Fruit fly (Drosophila melanogaster) whole organism, prepupa: ENCODE results near the gene CG18549.

Source experiments
- CG10631 ChIP-seq: fragments of 200-800 bp; sonication (Bioruptor generic); optimal IDR thresholded peaks from 2 replicates; lab custom pipeline; 2016; ENCODE audit warnings: missing biosample characterization, missing genetic modification characterization
- CG11294 ChIP-seq: fragments of 200-800 bp; sonication (Bioruptor generic); IDR thresholded peaks from 2 replicates; pipeline ENCODE4 v1.3.6; 2022; ENCODE audit warnings: missing biosample characterization, missing genetic modification characterization
- CG11762 ChIP-seq: fragments of 200-800 bp; sonication (Bioruptor generic); optimal IDR thresholded peaks from 3 replicates; lab custom pipeline; 2016; ENCODE audit warnings: missing biosample characterization, missing genetic modification characterization; ENCODE audit not compliant: insufficient read depth
- CG11902 ChIP-seq: fragments of 200-800 bp; sonication (Bioruptor generic); optimal IDR thresholded peaks from 3 replicates; lab custom pipeline; 2016; ENCODE audit warnings: missing biosample characterization, missing genetic modification characterization
- CG15336 ChIP-seq: fragments of 200-800 bp; sonication (Bioruptor generic); IDR thresholded peaks from 2 replicates; pipeline ENCODE4 v1.3.6; 2022; ENCODE audit warnings: missing biosample characterization, missing genetic modification characterization
- CG16779 ChIP-seq: fragments of 200-800 bp; sonication (Bioruptor generic); optimal IDR thresholded peaks from 3 replicates; lab custom pipeline; 2017; ENCODE audit warnings: missing biosample characterization, mild to moderate bottlenecking, missing genetic modification characterization
- CG3032 ChIP-seq: fragments of 200-800 bp; optimal IDR thresholded peaks from 2 replicates; lab custom pipeline; 2019; ENCODE audit warnings: missing biosample characterization, mild to moderate bottlenecking, missing genetic modification characterization, moderate library complexity
- CG31627 ChIP-seq: fragments of 200-800 bp; sonication (Bioruptor generic); optimal IDR thresholded peaks from 3 replicates; lab custom pipeline; 2016; ENCODE audit warnings: missing biosample characterization, missing genetic modification characterization
- CG32006 ChIP-seq: fragments of 200-800 bp; sonication (Bioruptor generic); optimal IDR thresholded peaks from 3 replicates; lab custom pipeline; 2017; ENCODE audit warnings: missing biosample characterization, mild to moderate bottlenecking, missing genetic modification characterization
- CG3919 ChIP-seq: fragments of 200-800 bp; sonication (Bioruptor generic); optimal IDR thresholded peaks from 3 replicates; lab custom pipeline; 2016; ENCODE audit warnings: missing biosample characterization, missing genetic modification characterization
- CG4318 ChIP-seq: fragments of 200-800 bp; sonication (Bioruptor generic); optimal IDR thresholded peaks from 3 replicates; lab custom pipeline; 2017; ENCODE audit warnings: missing biosample characterization, mild to moderate bottlenecking, missing genetic modification characterization
- CG6163 ChIP-seq: fragments of 200-800 bp; sonication (Bioruptor generic); IDR thresholded peaks from 3 replicates; pipeline ENCODE4 v1.3.6; 2022; ENCODE audit warnings: missing biosample characterization, missing genetic modification characterization
- CG6792 ChIP-seq: fragments of 200-800 bp; sonication (Bioruptor generic); optimal IDR thresholded peaks from 3 replicates; lab custom pipeline; 2016; ENCODE audit warnings: missing biosample characterization, missing genetic modification characterization
- CG6808 ChIP-seq: fragments of 200-800 bp; sonication (Bioruptor generic); optimal IDR thresholded peaks from 3 replicates; lab custom pipeline; 2017; ENCODE audit warnings: missing biosample characterization, missing genetic modification characterization, mild to moderate bottlenecking, moderate library complexity, missing genetic modification reagents
- CG6854 ChIP-seq: fragments of 200-800 bp; sonication (Bioruptor generic); optimal IDR thresholded peaks from 2 replicates; lab custom pipeline; 2017; ENCODE audit warnings: missing biosample characterization, mild to moderate bottlenecking, missing genetic modification characterization
- CG7368 ChIP-seq: fragments of 200-800 bp; sonication (Bioruptor generic); optimal IDR thresholded peaks from 3 replicates; lab custom pipeline; 2016; ENCODE audit warnings: missing biosample characterization, missing genetic modification characterization
- CG8119 ChIP-seq: fragments of 200-800 bp; sonication (Bioruptor generic); IDR thresholded peaks from 3 replicates; pipeline ENCODE4 v1.3.6; 2022; ENCODE audit warnings: missing biosample characterization, missing genetic modification characterization
- CG8632 ChIP-seq: fragments of 200-800 bp; sonication (Bioruptor generic); optimal IDR thresholded peaks from 3 replicates; lab custom pipeline; 2016; ENCODE audit warnings: missing biosample characterization, missing genetic modification characterization
- CG9139 ChIP-seq: fragments of 200-800 bp; sonication (Bioruptor generic); optimal IDR thresholded peaks from 3 replicates; lab custom pipeline; 2017; ENCODE audit warnings: missing biosample characterization, mild to moderate bottlenecking, missing genetic modification characterization
- Eip78C ChIP-seq: fragments of 200-800 bp; sonication (Bioruptor generic); peaks from one replicate; lab custom pipeline; 2016; ENCODE audit warnings: missing biosample characterization, missing genetic modification characterization
- Eip93F ChIP-seq: fragments of 200-800 bp; sonication (Bioruptor generic); optimal IDR thresholded peaks from 2 replicates; lab custom pipeline; 2016; ENCODE audit warnings: missing biosample characterization, mild to moderate bottlenecking, missing genetic modification characterization
- Ets21C ChIP-seq: fragments of 200-800 bp; sonication (Bioruptor generic); optimal IDR thresholded peaks from 3 replicates; lab custom pipeline; 2016; ENCODE audit warnings: missing biosample characterization, missing genetic modification characterization
- Ets96B ChIP-seq: fragments of 200-800 bp; optimal IDR thresholded peaks from 2 replicates; lab custom pipeline; 2019; ENCODE audit warnings: missing biosample characterization, mild to moderate bottlenecking, missing genetic modification characterization, moderate library complexity
- Hr38 ChIP-seq: sonication (Bioruptor generic); optimal IDR thresholded peaks from 2 replicates; lab custom pipeline; 2016; ENCODE audit warnings: missing biosample characterization, missing genetic modification characterization
- Lpt ChIP-seq: fragments of 200-800 bp; sonication (Bioruptor generic); optimal IDR thresholded peaks from 3 replicates; lab custom pipeline; 2016; ENCODE audit warnings: missing biosample characterization, missing genetic modification characterization
- Met ChIP-seq: fragments of 200-800 bp; sonication (Bioruptor generic); optimal IDR thresholded peaks from 3 replicates; lab custom pipeline; 2016; ENCODE audit warnings: missing biosample characterization, missing genetic modification characterization
- OdsH ChIP-seq: fragments of 200-800 bp; sonication (Bioruptor generic); optimal IDR thresholded peaks from 3 replicates; lab custom pipeline; 2016; ENCODE audit warnings: missing biosample characterization, missing genetic modification characterization
- Smox ChIP-seq: fragments of 200-800 bp; sonication (Bioruptor generic); optimal IDR thresholded peaks from 3 replicates; lab custom pipeline; 2016; ENCODE audit warnings: missing biosample characterization, missing genetic modification characterization
- Sox102F ChIP-seq: fragments of 200-800 bp; sonication (Bioruptor generic); optimal IDR thresholded peaks from 2 replicates; lab custom pipeline; 2016; ENCODE audit warnings: missing biosample characterization, mild to moderate bottlenecking, missing genetic modification characterization
- Sox14 ChIP-seq: fragments of 200-800 bp; sonication (Bioruptor generic); optimal IDR thresholded peaks from 3 replicates; lab custom pipeline; 2016; ENCODE audit warnings: missing biosample characterization, missing genetic modification characterization
- achi ChIP-seq: fragments of 200-800 bp; sonication (Bioruptor generic); optimal IDR thresholded peaks from 3 replicates; lab custom pipeline; 2016; ENCODE audit warnings: missing biosample characterization, missing genetic modification characterization
- acj6 ChIP-seq: fragments of 200-800 bp; sonication (Bioruptor generic); optimal IDR thresholded peaks from 3 replicates; lab custom pipeline; 2016; ENCODE audit warnings: missing biosample characterization, missing genetic modification characterization
- cyc ChIP-seq: fragments of 200-800 bp; sonication (Bioruptor generic); optimal IDR thresholded peaks from 3 replicates; lab custom pipeline; 2016; ENCODE audit warnings: missing biosample characterization, missing genetic modification characterization
- eg ChIP-seq: fragments of 200-800 bp; sonication (Bioruptor generic); IDR thresholded peaks from 3 replicates; pipeline ENCODE4 v1.3.6; 2022; ENCODE audit warnings: missing biosample characterization, missing genetic modification characterization
- esn ChIP-seq: fragments of 200-800 bp; sonication (Bioruptor generic); optimal IDR thresholded peaks from 2 replicates; lab custom pipeline; 2016; ENCODE audit warnings: missing biosample characterization, mild to moderate bottlenecking, missing genetic modification characterization, moderate library complexity
- fkh ChIP-seq: fragments of 200-800 bp; sonication (Bioruptor generic); optimal IDR thresholded peaks from 3 replicates; lab custom pipeline; 2017; ENCODE audit warnings: missing biosample characterization, mild to moderate bottlenecking, missing genetic modification characterization, moderate library complexity
- lz ChIP-seq: fragments of 200-800 bp; sonication (Bioruptor generic); optimal IDR thresholded peaks from 3 replicates; lab custom pipeline; 2016; ENCODE audit warnings: missing biosample characterization, missing genetic modification characterization
- net ChIP-seq: fragments of 200-800 bp; sonication (Bioruptor generic); optimal IDR thresholded peaks from 3 replicates; lab custom pipeline; 2016; ENCODE audit warnings: missing biosample characterization, missing genetic modification characterization
- pdm3 ChIP-seq: fragments of 200-800 bp; sonication (Bioruptor generic); optimal IDR thresholded peaks from 3 replicates; lab custom pipeline; 2016; ENCODE audit warnings: missing biosample characterization, missing genetic modification characterization
- salr ChIP-seq, 2 experiments: fragments of 200-800 bp; sonication (Bioruptor generic); optimal IDR thresholded peaks; 3 replicates each; lab custom pipeline; 2016 to 2018; ENCODE audit warnings: missing biosample characterization in 2 of 2, missing genetic modification characterization in 2 of 2, mild to moderate bottlenecking in 1 of 2
- spab ChIP-seq: fragments of 200-800 bp; sonication (Bioruptor generic); optimal IDR thresholded peaks from 2 replicates; lab custom pipeline; 2017; ENCODE audit warnings: missing biosample characterization, mild to moderate bottlenecking, missing genetic modification characterization, missing genetic modification reagents
- ss ChIP-seq, 2 experiments: fragments of 200-800 bp; sonication (Bioruptor generic); optimal IDR thresholded peaks; 2 replicates in 1 of 2; 3 replicates in 1 of 2; lab custom pipeline; 2017 to 2018; ENCODE audit warnings: mild to moderate bottlenecking in 2 of 2, missing biosample characterization in 2 of 2, missing genetic modification characterization in 2 of 2, moderate library complexity in 1 of 2
- svp ChIP-seq: fragments of 200-800 bp; sonication (Bioruptor generic); peaks from one replicate; lab custom pipeline; 2016; ENCODE audit warnings: missing biosample characterization, missing genetic modification characterization
- topi ChIP-seq: fragments of 200-800 bp; sonication (Bioruptor generic); optimal IDR thresholded peaks from 3 replicates; lab custom pipeline; 2016; ENCODE audit warnings: missing biosample characterization, missing genetic modification characterization
- vri ChIP-seq: fragments of 200-800 bp; sonication (Bioruptor generic); optimal IDR thresholded peaks from 3 replicates; lab custom pipeline; 2016; ENCODE audit warnings: missing biosample characterization, mild to moderate bottlenecking, missing genetic modification characterization

Gene CG18549

dm6 chr3R:12441008-12441606, 8.0 kb upstream of the CG18549 start:
- TF ChIP-seq Eip93F (GFP tag; lab: Kevin White, UChicago): no peak
- TF ChIP-seq svp (GFP tag; lab: Kevin White, UChicago): peak; percentile 53
- TF ChIP-seq net (GFP tag; lab: Kevin White, UChicago): no peak
- no peak for TF ChIP-seq CG11902 (GFP tag; lab: Kevin White, UChicago)
- peak; percentile 70 for TF ChIP-seq vri
- TF ChIP-seq Eip78C (GFP tag; lab: Kevin White, UChicago): peak; percentile 27
- TF ChIP-seq CG3032 (tag; lab: Kevin White, UChicago): no peak
- 0 out of 3 replicates have a peak, but pooled peaks have one; percentile 32 for TF ChIP-seq CG8119 (GFP tag; lab: Robert Waterston, UW)
- no peak for TF ChIP-seq cyc
- no peak for TF ChIP-seq esn (GFP tag; lab: Kevin White, UChicago)

- TF ChIP-seq CG4318 (GFP tag; lab: Kevin White, UChicago) (peak; percentile 18), CG6163 (peak; percentile 63; the same call in 2 of the 3 replicates), pdm3 (peak; percentile 70), Sox102F (peak; percentile 31), eg (GFP tag; lab: Robert Waterston, UW) (peak; percentile 60; the same call in 1 of the 3 replicates), CG7368 (peak; percentile 21), CG10631 (GFP tag; lab: Kevin White, UChicago) (peak; percentile 45), vri (peak; percentile 64), achi (GFP tag; lab: Kevin White, UChicago) (peak; percentile 45), OdsH (GFP tag; lab: Kevin White, UChicago) (peak; percentile 54), ss (GFP tag; optimal IDR thresholded peaks at IDR 0.05; lab: Kevin White, UChicago) (peak; percentile 11 to 41), Ets96B (peak; percentile 58), salr (GFP tag; optimal IDR thresholded peaks at IDR 0.05; lab: Kevin White, UChicago) (peak in 1 of 2 experiments; percentile 57), CG15336 (GFP tag; lab: Robert Waterston, UW) (peak; percentile 68), CG16779 (no peak), Lpt (GFP tag; lab: Kevin White, UChicago) (peak; percentile 33), Eip78C (GFP tag; lab: Kevin White, UChicago) (peak; percentile 94), Hr38 (GFP tag; lab: Kevin White, UChicago) (no peak), CG6854 (GFP tag; lab: Kevin White, UChicago) (peak; percentile 42), CG3919 (peak; percentile 56), cyc (peak; percentile 14), CG31627 (peak; percentile 27), Smox (GFP tag; lab: Kevin White, UChicago) (peak; percentile 17), lz (GFP tag; lab: Kevin White, UChicago) (peak; percentile 45), acj6 (GFP tag; lab: Kevin White, UChicago) (peak; percentile 35), Ets21C (GFP tag; lab: Kevin White, UChicago) (peak; percentile 5), CG6792 (GFP tag; lab: Kevin White, UChicago) (peak; percentile 19), CG32006 (GFP tag; lab: Kevin White, UChicago) (peak; percentile 65), CG11902 (GFP tag; lab: Kevin White, UChicago) (no peak), net (GFP tag; lab: Kevin White, UChicago) (peak; percentile 48), CG6808 (GFP tag; lab: Kevin White, UChicago) (peak; percentile 41), spab (GFP tag; lab: Kevin White, UChicago) (no peak), CG11762 (GFP tag; lab: Kevin White, UChicago) (peak; percentile 11), Sox14 (GFP tag; lab: Kevin White, UChicago) (peak; percentile 39), Met (GFP tag; lab: Kevin White, UChicago) (peak; percentile 63), topi (GFP tag; lab: Kevin White, UChicago) (peak; percentile 50), CG8632 (GFP tag; lab: Kevin White, UChicago) (no peak), CG3032 (tag; lab: Kevin White, UChicago) (peak; percentile 29), CG8119 (GFP tag; lab: Robert Waterston, UW) (peak; percentile 39; the same call in 2 of the 3 replicates), CG11294 (GFP tag; lab: Robert Waterston, UW) (no peak), CG9139 (GFP tag; lab: Kevin White, UChicago) (no peak), esn (GFP tag; lab: Kevin White, UChicago) (peak; percentile 54), fkh (GFP tag; lab: Kevin White, UChicago) (peak; percentile 68)
Measured at dm6 chr3R:12442601-12443533, 6.2 kb upstream of the CG18549 start.
